Worm (Caenorhabditis elegans) whole organism, L3 larva: Measurements from ENCODE around the gene acp-6.

Source experiments
- elt-1 ChIP-seq: fragments of 150-350 bp; optimal IDR thresholded peaks from 2 replicates; lab custom pipeline; 2014; ENCODE audit warnings: missing biosample characterization, missing genetic modification characterization
- eor-1 ChIP-seq, 2 experiments: fragments of 150-350 bp; optimal IDR thresholded peaks; 2 replicates each; lab custom pipeline; 2014 to 2018; ENCODE audit warnings: missing biosample characterization in 2 of 2, missing genetic modification characterization in 2 of 2
- fkh-10 ChIP-seq: sonication (generic microtip); optimal IDR thresholded peaks from 2 replicates; lab custom pipeline; 2017; ENCODE audit warnings: missing biosample characterization, missing genetic modification reagents, missing genetic modification characterization
- fkh-2 ChIP-seq: fragments of 150-350 bp; optimal IDR thresholded peaks from 2 replicates; lab custom pipeline; 2014; ENCODE audit warnings: missing biosample characterization, missing genetic modification reagents, missing genetic modification characterization
- nhr-11 ChIP-seq: fragments of 150-350 bp; optimal IDR thresholded peaks from 2 replicates; lab custom pipeline; 2014; ENCODE audit warnings: missing biosample characterization, missing genetic modification characterization
- nhr-237 ChIP-seq: fragments of 150-350 bp; optimal IDR thresholded peaks from 2 replicates; lab custom pipeline; 2014; ENCODE audit warnings: missing biosample characterization, missing genetic modification characterization
- nhr-77 ChIP-seq: fragments of 150-350 bp; optimal IDR thresholded peaks from 2 replicates; lab custom pipeline; 2014; ENCODE audit warnings: missing biosample characterization, missing genetic modification characterization
- unc-62 ChIP-seq: fragments of 150-350 bp; sonication (generic microtip); optimal IDR thresholded peaks from 4 replicates; lab custom pipeline; 2014; ENCODE audit warnings: missing biosample characterization, missing genetic modification reagents, missing genetic modification characterization
- ztf-11 ChIP-seq: fragments of 150-350 bp; optimal IDR thresholded peaks from 2 replicates; lab custom pipeline; 2014; ENCODE audit warnings: missing biosample characterization, missing genetic modification characterization

- TF ChIP-seq nhr-237 (tag; lab: Kevin White, UChicago) (no peak), fkh-2 (tag; lab: Kevin White, UChicago) (no peak), fkh-10 (GFP tag; lab: Kevin White, UChicago) (no peak), ztf-11 (tag; lab: Kevin White, UChicago) (no peak), eor-1 (tag; optimal IDR thresholded peaks at IDR 0.05; lab: Kevin White, UChicago) (no peak), unc-62 (GFP tag; lab: Kevin White, UChicago) (no peak), nhr-77 (tag; lab: Kevin White, UChicago) (no peak), elt-1 (tag; lab: Kevin White, UChicago) (no peak), nhr-11 (peak; percentile 73)
These were observed 32.6 kb downstream of the acp-6 start for ce11 chrIV:6393329-6393728.
